Fruit fly (Drosophila melanogaster) whole organism, embryonic: ENCODE data around the gene CG7101.
A peak's percentile ranks its signal among the peaks of the same experiment; 100 is the strongest.

Source experiments
- Atf3 ChIP-seq: fragments of 200-800 bp; sonication (Bioruptor generic); optimal IDR thresholded peaks from 3 replicates; lab custom pipeline; 2016; ENCODE audit warnings: missing biosample characterization, missing genetic modification characterization
- B-H2 ChIP-seq: fragments of 200-800 bp; sonication (Bioruptor generic); optimal IDR thresholded peaks from 2 replicates; lab custom pipeline; 2018; ENCODE audit warnings: missing biosample characterization, mild to moderate bottlenecking, missing genetic modification characterization
- CG11093 ChIP-seq: fragments of 200-800 bp; sonication (Bioruptor generic); IDR thresholded peaks from 3 replicates; pipeline ENCODE4 v1.3.6; 2022; ENCODE audit warnings: missing biosample characterization, missing genetic modification characterization
- CG11398 ChIP-seq: fragments of 200-800 bp; sonication (Bioruptor generic); optimal IDR thresholded peaks from 2 replicates; lab custom pipeline; 2016; ENCODE audit warnings: missing biosample characterization, missing genetic modification characterization
- CG12942 ChIP-seq: fragments of 200-800 bp; sonication (Bioruptor generic); optimal IDR thresholded peaks from 3 replicates; lab custom pipeline; 2016; ENCODE audit warnings: missing biosample characterization, missing genetic modification characterization
- CG13287 ChIP-seq: fragments of 200-800 bp; sonication (Bioruptor generic); IDR thresholded peaks from 2 replicates; pipeline ENCODE4 v1.3.6; 2022; ENCODE audit warnings: missing biosample characterization, missing genetic modification characterization; ENCODE audit not compliant: partially characterized antibody
- CG14860 ChIP-seq: fragments of 200-800 bp; sonication (Bioruptor generic); IDR thresholded peaks from 3 replicates; pipeline ENCODE4 v1.3.6; 2022; ENCODE audit warnings: missing biosample characterization, missing genetic modification characterization; ENCODE audit not compliant: partially characterized antibody
- CG1603 ChIP-seq: fragments of 200-800 bp; sonication (Bioruptor generic); optimal IDR thresholded peaks from 2 replicates; lab custom pipeline; 2019; ENCODE audit warnings: missing biosample characterization, mild to moderate bottlenecking, missing genetic modification characterization, moderate library complexity
- CG16779 ChIP-seq: fragments of 200-800 bp; sonication (Bioruptor generic); IDR thresholded peaks from 2 replicates; pipeline ENCODE4 v1.3.6; 2022; ENCODE audit warnings: missing biosample characterization, missing genetic modification characterization
- CG16863 ChIP-seq: fragments of 200-800 bp; sonication (Bioruptor generic); optimal IDR thresholded peaks from 3 replicates; lab custom pipeline; 2016; ENCODE audit warnings: missing biosample characterization, missing genetic modification characterization
- CG17186 ChIP-seq: fragments of 200-800 bp; sonication (Bioruptor generic); optimal IDR thresholded peaks from 3 replicates; lab custom pipeline; 2017; ENCODE audit warnings: missing biosample characterization, missing genetic modification reagents, missing genetic modification characterization
- CG17912 ChIP-seq: fragments of 200-800 bp; sonication (Bioruptor generic); optimal IDR thresholded peaks from 2 replicates; lab custom pipeline; 2018; ENCODE audit warnings: missing biosample characterization, mild to moderate bottlenecking, missing genetic modification characterization
- CG18011 ChIP-seq: fragments of 200-800 bp; sonication (Bioruptor generic); optimal IDR thresholded peaks from 2 replicates; lab custom pipeline; 2017; ENCODE audit warnings: missing biosample characterization, missing genetic modification characterization, mild to moderate bottlenecking, moderate library complexity, missing genotype
- CG18619 ChIP-seq: fragments of 200-800 bp; sonication (Bioruptor generic); optimal IDR thresholded peaks from 3 replicates; lab custom pipeline; 2017; ENCODE audit warnings: missing biosample characterization, mild to moderate bottlenecking, missing genetic modification characterization
- CG18764 ChIP-seq: fragments of 200-800 bp; sonication (Bioruptor generic); optimal IDR thresholded peaks from 3 replicates; lab custom pipeline; 2016; ENCODE audit warnings: missing biosample characterization, missing genetic modification characterization
- CG2120 ChIP-seq: fragments of 200-800 bp; sonication (Bioruptor generic); optimal IDR thresholded peaks from 3 replicates; lab custom pipeline; 2016; ENCODE audit warnings: missing biosample characterization, missing genetic modification characterization
- CG2712 ChIP-seq: fragments of 200-800 bp; optimal IDR thresholded peaks from 3 replicates; lab custom pipeline; 2019; ENCODE audit warnings: missing biosample characterization, mild to moderate bottlenecking, missing genetic modification characterization, moderate library complexity
- CG3281 ChIP-seq: fragments of 200-800 bp; sonication (Bioruptor generic); optimal IDR thresholded peaks from 3 replicates; lab custom pipeline; 2017; ENCODE audit warnings: missing biosample characterization, mild to moderate bottlenecking, missing genetic modification characterization
- CG3995 ChIP-seq: fragments of 200-800 bp; sonication (Bioruptor generic); optimal IDR thresholded peaks from 3 replicates; lab custom pipeline; 2016; ENCODE audit warnings: missing biosample characterization, missing genetic modification characterization
- CG42726 ChIP-seq: fragments of 200-800 bp; sonication (Bioruptor generic); IDR thresholded peaks from 2 replicates; pipeline ENCODE4 v1.3.6; 2022; ENCODE audit warnings: missing biosample characterization, missing genetic modification characterization; ENCODE audit not compliant: partially characterized antibody
- CG4328 ChIP-seq: fragments of 200-800 bp; sonication (Bioruptor generic); optimal IDR thresholded peaks from 3 replicates; lab custom pipeline; 2017; ENCODE audit warnings: missing biosample characterization, missing genetic modification reagents, missing genetic modification characterization
- CG4360 ChIP-seq: fragments of 200-800 bp; sonication (Bioruptor generic); IDR thresholded peaks from 2 replicates; pipeline ENCODE4 v1.3.6; 2022; ENCODE audit warnings: missing biosample characterization, missing genetic modification characterization
- CG4820 ChIP-seq: fragments of 200-800 bp; sonication (Bioruptor generic); optimal IDR thresholded peaks from 3 replicates; lab custom pipeline; 2016; ENCODE audit warnings: missing biosample characterization, missing genetic modification characterization
- CG8290 ChIP-seq, 3 experiments: fragments of 200-800 bp; sonication (Bioruptor generic); optimal IDR thresholded peaks; 2 replicates each; lab custom pipeline; 2016 to 2019; ENCODE audit warnings: missing biosample characterization in 3 of 3, missing genetic modification characterization in 3 of 3, mild to moderate bottlenecking in 2 of 3, moderate library complexity in 1 of 3
- Dll ChIP-seq: fragments of 200-800 bp; sonication (Bioruptor generic); IDR thresholded peaks from 4 replicates; pipeline ENCODE4 v1.3.6; 2022; ENCODE audit warnings: missing biosample characterization, missing genetic modification characterization; ENCODE audit not compliant: partially characterized antibody
- Ets97D ChIP-seq: fragments of 200-800 bp; sonication (Bioruptor generic); optimal IDR thresholded peaks from 3 replicates; lab custom pipeline; 2016; ENCODE audit warnings: missing biosample characterization, missing genetic modification characterization
- Lhr ChIP-seq: fragments of 200-800 bp; sonication (Bioruptor generic); optimal IDR thresholded peaks from 3 replicates; lab custom pipeline; 2017; ENCODE audit warnings: mild to moderate bottlenecking, missing biosample characterization, missing genetic modification reagents, missing genetic modification characterization
- MBD-R2 ChIP-seq: fragments of 200-800 bp; sonication (Bioruptor generic); IDR thresholded peaks from 2 replicates; pipeline ENCODE4 v1.3.6; 2022; ENCODE audit warnings: missing biosample characterization, missing genetic modification characterization
- NC2β ChIP-seq: fragments of 200-800 bp; sonication (Bioruptor generic); optimal IDR thresholded peaks from 2 replicates; lab custom pipeline; 2016; ENCODE audit warnings: missing biosample characterization, missing genetic modification characterization
- NfI ChIP-seq: fragments of 200-800 bp; sonication (Bioruptor generic); optimal IDR thresholded peaks from 3 replicates; lab custom pipeline; 2018; ENCODE audit warnings: missing biosample characterization, mild to moderate bottlenecking, missing genetic modification characterization, moderate library complexity
- Pdp1 ChIP-seq, 2 experiments: fragments of 200-800 bp; sonication (Bioruptor generic); optimal IDR thresholded peaks; 3 replicates each; lab custom pipeline; 2016; ENCODE audit warnings: missing biosample characterization in 2 of 2, missing genetic modification characterization in 2 of 2, mild to moderate bottlenecking in 1 of 2, moderate library complexity in 1 of 2
- Scr ChIP-seq: fragments of 200-800 bp; sonication (Bioruptor generic); IDR thresholded peaks from 2 replicates; pipeline ENCODE4 v1.3.6; 2022; ENCODE audit warnings: missing biosample characterization, missing genetic modification characterization; ENCODE audit not compliant: partially characterized antibody
- Sry-δ ChIP-seq: fragments of 200-800 bp; sonication (Bioruptor generic); optimal IDR thresholded peaks from 2 replicates; lab custom pipeline; 2016; ENCODE audit warnings: missing biosample characterization, missing genetic modification characterization
- Xbp1 ChIP-seq: fragments of 200-800 bp; sonication (Bioruptor generic); optimal IDR thresholded peaks from 3 replicates; lab custom pipeline; 2016; ENCODE audit warnings: missing biosample characterization, mild to moderate bottlenecking, missing genetic modification characterization
- ash1 ChIP-seq: fragments of 200-800 bp; sonication (Bioruptor generic); optimal IDR thresholded peaks from 2 replicates; lab custom pipeline; 2018; ENCODE audit warnings: missing biosample characterization, mild to moderate bottlenecking, missing genetic modification characterization
- ato ChIP-seq: fragments of 200-800 bp; sonication (Bioruptor generic); IDR thresholded peaks from 2 replicates; pipeline ENCODE4 v1.3.6; 2022; ENCODE audit warnings: missing biosample characterization, missing genetic modification characterization; ENCODE audit not compliant: partially characterized antibody
- bbx ChIP-seq: fragments of 200-800 bp; sonication (Bioruptor generic); IDR thresholded peaks from 2 replicates; pipeline ENCODE4 v1.3.6; 2022; ENCODE audit warnings: missing biosample characterization, missing genetic modification characterization; ENCODE audit not compliant: partially characterized antibody
- cg ChIP-seq: fragments of 200-800 bp; sonication (Bioruptor generic); optimal IDR thresholded peaks from 3 replicates; lab custom pipeline; 2019; ENCODE audit warnings: missing biosample characterization, mild to moderate bottlenecking, missing genetic modification characterization, moderate library complexity
- jumu ChIP-seq: fragments of 200-800 bp; sonication (Bioruptor generic); optimal IDR thresholded peaks from 3 replicates; lab custom pipeline; 2016; ENCODE audit warnings: missing biosample characterization, missing genetic modification characterization
- lbe ChIP-seq: fragments of 200-800 bp; sonication (Bioruptor generic); optimal IDR thresholded peaks from 2 replicates; lab custom pipeline; 2016; ENCODE audit warnings: missing biosample characterization, mild to moderate bottlenecking, missing genetic modification characterization
- nerfin-2 ChIP-seq: fragments of 200-800 bp; sonication (Bioruptor generic); IDR thresholded peaks from 2 replicates; pipeline ENCODE4 v1.3.6; 2022; ENCODE audit warnings: missing biosample characterization, missing genetic modification characterization; ENCODE audit not compliant: partially characterized antibody
- row ChIP-seq: fragments of 200-800 bp; sonication (Bioruptor generic); IDR thresholded peaks from 3 replicates; pipeline ENCODE4 v1.3.6; 2022; ENCODE audit warnings: missing biosample characterization, missing genetic modification characterization
- sens ChIP-seq: fragments of 200-800 bp; sonication (Bioruptor generic); peaks from one replicate; lab custom pipeline; 2016; ENCODE audit warnings: missing biosample characterization, missing genetic modification characterization
- shn ChIP-seq: fragments of 200-800 bp; sonication (Bioruptor generic); optimal IDR thresholded peaks from 3 replicates; lab custom pipeline; 2016; ENCODE audit warnings: missing biosample characterization, missing genetic modification characterization
- sna ChIP-seq: fragments of 200-800 bp; sonication (Bioruptor generic); IDR thresholded peaks from 2 replicates; pipeline ENCODE4 v1.3.6; 2022; ENCODE audit warnings: missing biosample characterization, missing genetic modification characterization; ENCODE audit not compliant: partially characterized antibody
- tna ChIP-seq: fragments of 200-800 bp; sonication (Bioruptor generic); IDR thresholded peaks from 2 replicates; pipeline ENCODE4 v1.3.6; 2022; ENCODE audit warnings: missing biosample characterization, missing genetic modification characterization; ENCODE audit not compliant: partially characterized antibody
- trem ChIP-seq: fragments of 200-800 bp; optimal IDR thresholded peaks from 3 replicates; lab custom pipeline; 2019; ENCODE audit warnings: missing biosample characterization, mild to moderate bottlenecking, missing genetic modification characterization, moderate library complexity
- z ChIP-seq: fragments of 200-800 bp; sonication (Bioruptor generic); IDR thresholded peaks from 3 replicates; pipeline ENCODE4 v1.3.6; 2022; ENCODE audit warnings: missing biosample characterization, missing genetic modification characterization

The CG7101 gene

dm6 chrX:18863748-18864482 is 33.5 kb downstream of the CG7101 start, which contains the start of the genes CG7326 and Dora (continued):
- TF ChIP-seq nerfin-2 (GFP tag; lab: Robert Waterston, UW) (peak; percentile 92), CG3995 (GFP tag; lab: Kevin White, UChicago) (peak; percentile 42), cg (peak; percentile 100), NfI (GFP tag; lab: Kevin White, UChicago) (peak; percentile 8), CG2712 (tag; lab: Kevin White, UChicago) (peak; percentile 63), Lhr (GFP tag; lab: Kevin White, UChicago) (peak; percentile 61), Atf3 (GFP tag; lab: Kevin White, UChicago) (no peak), CG17912 (GFP tag; lab: Kevin White, UChicago) (peak; percentile 33), CG12942 (GFP tag; lab: Kevin White, UChicago) (no peak), NC2β (GFP tag; lab: Kevin White, UChicago) (peak; percentile 8), shn (GFP tag; lab: Kevin White, UChicago) (no peak), B-H2 (GFP tag; lab: Kevin White, UChicago) (peak; percentile 32), CG4328 (GFP tag; lab: Kevin White, UChicago) (no peak), Xbp1 (GFP tag; lab: Kevin White, UChicago) (no peak), Dll (GFP tag; lab: Robert Waterston, UW) (peak; percentile 87), CG3281 (peak; percentile 5), CG18764 (no peak), CG4360 (GFP tag; lab: Robert Waterston, UW) (peak; percentile 89), CG16863 (GFP tag; lab: Kevin White, UChicago) (no peak), CG11398 (GFP tag; lab: Kevin White, UChicago) (no peak), z (GFP tag; lab: Robert Waterston, UW) (peak; percentile 65; the same call in 1 of the 3 replicates), Scr (peak; percentile 87), CG14860 (GFP tag; lab: Robert Waterston, UW) (peak; percentile 90), MBD-R2 (GFP tag; lab: Robert Waterston, UW) (peak; percentile 82), row (GFP tag; lab: Robert Waterston, UW) (peak; percentile 54), CG42726 (GFP tag; lab: Robert Waterston, UW) (peak; percentile 77; the same call in 1 of the 2 replicates), tna (GFP tag; lab: Robert Waterston, UW) (peak; percentile 92), CG17186 (GFP tag; lab: Kevin White, UChicago) (peak; percentile 63), Ets97D (GFP tag; lab: Kevin White, UChicago) (peak; percentile 61), CG8290 (GFP tag; optimal IDR thresholded peaks at IDR 0.05; lab: Kevin White, UChicago) (no peak), CG8290 (tag; optimal IDR thresholded peaks at IDR 0.05; lab: Kevin White, UChicago) (peak in 1 of 2 experiments; percentile 67), ato (GFP tag; lab: Robert Waterston, UW) (peak; percentile 94), CG2120 (GFP tag; lab: Kevin White, UChicago) (peak; percentile 25), CG11093 (no peak), CG13287 (GFP tag; lab: Robert Waterston, UW) (peak; percentile 96), CG18619 (no peak), Sry-δ (peak; percentile 92), Pdp1 (GFP tag; optimal IDR thresholded peaks at IDR 0.05; lab: Kevin White, UChicago) (peak in 1 of 2 experiments; percentile 4), CG4820 (no peak), lbe (peak; percentile 25), jumu (GFP tag; lab: Kevin White, UChicago) (peak; percentile 23), bbx (GFP tag; lab: Robert Waterston, UW) (peak; percentile 93), sna (GFP tag; lab: Robert Waterston, UW) (peak; percentile 90), CG16779 (GFP tag; lab: Robert Waterston, UW) (no peak), trem (tag; lab: Kevin White, UChicago) (peak; percentile 63), CG1603 (tag; lab: Kevin White, UChicago) (peak; percentile 74), CG18011 (peak; percentile 12), ash1 (GFP tag; lab: Kevin White, UChicago) (no peak), sens (peak; percentile 37)
